Worm (Caenorhabditis elegans) whole organism, dauer: Measurements from ENCODE around the gene R13A1.3.

Experiments
- unc-62 ChIP-seq: sonication (generic microtip); optimal IDR thresholded peaks from 2 replicates; lab custom pipeline; 2017; ENCODE audit warnings: missing biosample characterization, missing genetic modification reagents, missing genetic modification characterization

R13A1.3 gene

ce11 chrIV:7203696-7204095 lies at the start of gene R13A1.3:
TSS of gene R13A1.3 (plus strand) at chrIV:7203996.
- TF ChIP-seq unc-62 (GFP tag; lab: Kevin White, UChicago), result no peak

DNA sequence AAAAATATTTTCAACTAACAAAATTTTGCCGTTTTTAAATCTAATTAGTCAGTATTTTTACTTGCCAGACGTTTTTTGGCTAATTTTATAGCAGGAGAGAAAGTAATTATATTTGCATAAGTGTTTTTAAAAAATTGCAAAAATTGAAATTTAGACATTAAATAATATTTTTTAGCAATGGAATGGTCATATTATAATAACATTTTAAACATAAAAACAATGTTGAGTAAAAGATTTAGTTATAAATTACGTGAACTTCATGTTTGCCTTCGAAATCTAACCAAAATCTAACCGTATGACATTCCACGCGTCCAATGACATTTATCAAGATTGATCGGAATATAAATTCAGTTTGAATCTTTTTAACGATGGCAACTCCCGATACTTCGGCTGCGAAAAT lies 49.4 kb upstream of the R13A1.3 start, which contains the start of gene C34D4.2:
Gene C34D4.2 (plus strand): TSS at position 301 of the 400 bp plus-strand sequence.
- no peak for TF ChIP-seq unc-62 (GFP tag; lab: Kevin White, UChicago)

DNA sequence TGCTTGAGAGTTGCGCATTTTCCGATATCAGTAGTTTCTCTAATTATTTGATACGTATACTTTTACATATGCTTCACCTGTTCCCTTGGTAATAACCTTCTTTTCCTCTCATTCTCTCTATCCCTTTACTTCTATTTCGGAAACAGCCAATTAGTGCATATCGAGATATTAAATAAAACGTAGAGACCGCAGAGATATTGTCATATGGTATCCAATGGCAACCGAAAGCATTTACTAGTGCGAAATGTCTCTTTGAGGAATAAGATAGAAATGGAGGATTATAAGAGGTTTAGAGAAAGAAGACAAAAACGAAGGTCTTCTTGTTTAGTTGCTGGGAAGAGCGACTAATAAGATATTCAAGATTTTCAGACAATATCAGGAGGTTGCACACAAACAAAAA lies 47.4 kb upstream of the R13A1.3 start, which contains the start of gene maph-9:
Gene maph-9 (plus strand): TSS at position 273 of the 400 bp plus-strand sequence.
- TF ChIP-seq unc-62 (GFP tag; lab: Kevin White, UChicago), result no peak

- TF ChIP-seq unc-62 (GFP tag; lab: Kevin White, UChicago), result no peak
These were observed 45.6 kb upstream of the R13A1.3 start for ce11 chrIV:7158161-7158560.

- TF ChIP-seq unc-62 (GFP tag; lab: Kevin White, UChicago), result no peak
These were observed 44.2 kb upstream of the R13A1.3 start for ce11 chrIV:7159586-7159985.

DNA sequence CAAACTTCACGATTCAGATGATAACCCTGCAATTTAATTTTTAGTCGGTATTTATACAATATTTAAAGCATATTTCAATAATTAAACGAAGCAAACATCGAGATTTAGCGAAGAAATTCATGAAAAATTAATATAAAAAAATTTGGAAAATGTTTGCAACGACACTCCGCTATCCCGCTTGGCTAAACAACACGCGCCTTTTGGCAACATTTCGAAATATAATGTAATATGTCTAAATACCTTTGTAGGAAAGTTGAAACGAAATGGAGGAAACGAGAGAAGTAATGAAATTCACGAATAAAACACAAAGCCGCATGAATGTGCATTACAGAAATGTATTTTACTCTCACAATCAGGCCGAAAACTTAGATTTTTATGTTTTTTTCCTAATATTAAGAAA lies 38.1 kb upstream of the R13A1.3 start, which contains the start of gene rpc-1:
Gene rpc-1 (minus strand): TSS at position 26 of the 400 bp plus-strand sequence.
- TF ChIP-seq unc-62 (GFP tag; lab: Kevin White, UChicago), result no peak

- TF ChIP-seq unc-62 (GFP tag; lab: Kevin White, UChicago), result no peak
These were observed 37.2 kb upstream of the R13A1.3 start, which contains the start of gene C42D4.18 for ce11 chrIV:7166553-7166952. TSS of gene C42D4.18 (plus strand) at chrIV:7166783.

DNA sequence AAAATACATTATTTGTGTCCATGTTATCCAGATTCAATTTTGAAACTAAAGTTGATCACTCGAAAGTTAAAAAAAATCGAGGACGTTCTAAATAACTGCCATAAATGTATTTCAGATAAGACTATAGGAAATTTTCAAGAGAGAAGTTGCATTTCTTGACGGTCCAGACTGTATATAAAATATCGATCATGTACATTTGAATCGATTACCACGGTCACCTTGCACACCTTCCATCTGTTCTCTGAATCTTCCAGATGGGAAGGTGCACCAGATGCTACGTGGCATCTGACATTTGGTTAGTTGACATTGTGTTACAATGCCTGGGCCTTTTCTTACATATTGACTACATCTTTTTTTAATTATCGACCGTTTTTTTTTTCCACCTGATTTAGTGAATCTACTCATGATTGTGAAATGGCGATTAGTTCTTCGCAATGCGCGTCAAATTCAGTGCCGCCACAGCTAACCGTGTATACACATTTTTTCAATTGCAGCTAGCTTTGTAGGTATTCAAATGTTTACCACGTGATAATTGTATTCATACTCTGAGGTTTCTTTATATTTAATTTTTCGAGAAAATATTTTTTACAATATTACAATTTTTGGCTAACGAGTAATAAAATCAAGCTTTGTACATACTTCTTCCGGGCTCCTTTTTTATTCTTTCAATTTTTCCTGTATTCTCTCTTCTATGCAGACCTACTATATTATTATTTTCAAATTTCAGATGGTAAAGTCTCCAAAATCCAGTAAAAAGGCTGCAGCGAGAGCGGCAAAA lies 35.6 kb upstream of the R13A1.3 start, which contains the start of gene skr-16:
Gene skr-16 (plus strand): TSS at position 728 of the 778 bp plus-strand sequence.
- TF ChIP-seq unc-62 (GFP tag; lab: Kevin White, UChicago), result no peak

- TF ChIP-seq unc-62 (GFP tag; lab: Kevin White, UChicago), result no peak
These were observed 32.6 kb upstream of the R13A1.3 start, which contains the start of gene str-220 for ce11 chrIV:7171222-7171621. TSS of gene str-220 (minus strand) at chrIV:7171322.

DNA sequence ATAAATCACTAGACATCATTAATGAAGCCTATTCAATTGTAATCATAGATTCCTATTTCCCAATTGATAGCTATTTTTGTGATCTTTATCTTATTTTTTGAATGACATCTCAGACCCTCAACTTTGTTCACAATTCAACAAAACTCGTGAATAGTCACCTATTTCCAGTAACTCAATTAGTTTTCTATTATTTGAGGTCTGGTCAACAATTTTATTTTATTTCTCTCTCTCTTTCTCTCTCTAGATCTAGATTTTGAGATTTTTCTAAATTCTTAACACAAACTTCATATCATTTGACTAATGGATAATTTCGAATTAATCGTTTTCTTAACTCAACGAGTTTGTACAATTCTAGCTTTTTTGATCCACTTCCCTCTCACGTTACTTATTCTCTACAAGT lies 30.3 kb upstream of the R13A1.3 start, which contains the start of gene str-1:
Gene str-1 (plus strand): TSS at position 301 of the 400 bp plus-strand sequence.
- TF ChIP-seq unc-62 (GFP tag; lab: Kevin White, UChicago), result no peak

DNA sequence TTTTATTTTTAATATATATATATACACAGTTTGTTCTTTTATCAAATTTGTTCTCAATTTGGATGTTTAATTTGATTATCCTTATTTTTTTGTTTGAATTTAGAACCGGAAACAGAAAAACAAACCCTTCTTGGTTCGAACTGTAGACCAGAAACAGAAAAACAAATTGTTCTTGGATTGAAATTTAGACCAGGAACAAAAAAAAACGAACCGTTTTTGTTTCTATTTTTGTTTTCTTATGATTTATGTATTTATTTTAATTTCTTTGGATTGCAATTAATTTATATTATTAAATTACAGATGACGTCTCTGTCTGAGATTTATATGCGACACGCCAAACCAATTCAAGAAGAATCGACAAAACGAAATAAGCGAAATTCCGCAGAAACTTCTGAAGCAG lies 28.4 kb upstream of the R13A1.3 start, which contains the start of gene C42D4.19:
Gene C42D4.19 (plus strand): TSS at position 301 of the 400 bp plus-strand sequence.
- TF ChIP-seq unc-62 (GFP tag; lab: Kevin White, UChicago), result no peak

DNA sequence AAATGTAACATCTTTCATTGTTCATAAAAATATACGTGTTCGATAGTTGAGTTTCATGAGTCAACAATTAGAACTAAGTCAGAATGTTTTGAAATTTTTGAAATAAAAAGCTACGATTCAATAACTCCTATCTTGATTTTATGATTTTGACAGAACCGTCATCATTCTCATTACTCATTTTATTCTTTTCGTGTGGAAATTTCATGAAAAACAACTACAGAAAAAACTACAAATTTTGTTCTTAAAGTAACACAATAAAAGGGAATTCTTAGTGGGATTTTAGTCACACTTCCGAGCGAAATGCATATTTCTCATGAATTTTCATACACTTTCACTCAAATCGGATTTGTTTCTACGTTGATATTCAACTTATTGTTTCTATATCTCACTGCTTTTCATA lies 26.9 kb upstream of the R13A1.3 start, which contains the start of gene str-44:
Gene str-44 (plus strand): TSS at position 301 of the 400 bp plus-strand sequence.
- TF ChIP-seq unc-62 (GFP tag; lab: Kevin White, UChicago), result no peak

DNA sequence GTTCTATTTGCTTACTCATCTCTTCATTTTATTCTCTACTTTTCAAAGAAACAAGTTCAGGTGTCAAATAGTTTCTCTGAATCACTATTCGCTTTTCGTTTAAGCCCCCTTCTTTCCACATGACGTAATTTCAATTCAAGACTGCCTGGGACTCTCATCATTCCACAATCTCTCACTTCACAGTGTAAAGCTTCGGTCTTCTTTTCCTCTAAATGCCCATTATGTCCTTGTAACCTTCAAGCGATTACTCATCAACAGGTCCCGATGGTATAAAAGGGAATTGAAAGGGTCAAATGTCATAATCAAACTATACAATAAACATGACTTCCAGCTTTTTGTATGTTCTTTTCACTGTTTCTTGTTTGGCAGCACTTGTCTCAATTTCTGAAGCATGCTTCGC lies 24.9 kb upstream of the R13A1.3 start, which contains the start of gene C42D4.3:
Gene C42D4.3 (plus strand): TSS at position 298 of the 400 bp plus-strand sequence.
- TF ChIP-seq unc-62 (GFP tag; lab: Kevin White, UChicago), result no peak

DNA sequence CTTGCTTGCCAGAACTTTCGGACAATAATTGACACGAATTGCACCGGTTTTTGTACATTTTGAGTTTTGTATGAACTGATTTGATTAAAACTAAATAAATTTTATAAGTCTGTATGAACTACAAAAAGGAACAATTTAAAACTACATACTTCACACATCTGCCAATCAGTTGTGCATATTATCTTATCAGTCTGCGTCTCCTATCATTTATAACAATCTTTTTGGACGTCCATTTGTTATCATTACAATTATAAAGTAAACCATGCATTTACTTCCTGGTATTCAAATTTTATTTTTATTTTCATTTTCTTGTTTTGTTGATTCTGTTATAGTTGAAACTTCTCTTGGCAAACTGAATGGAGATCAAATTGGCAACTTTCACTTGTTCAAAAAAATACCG lies 23.5 kb upstream of the R13A1.3 start, which contains the start of gene cest-10:
Gene cest-10 (plus strand): TSS at position 254 of the 400 bp plus-strand sequence.
- no peak for TF ChIP-seq unc-62 (GFP tag; lab: Kevin White, UChicago)

ce11 chrIV:7182818-7183217 lies 21.0 kb upstream of the R13A1.3 start:
- TF ChIP-seq unc-62 (GFP tag; lab: Kevin White, UChicago), result no peak

DNA sequence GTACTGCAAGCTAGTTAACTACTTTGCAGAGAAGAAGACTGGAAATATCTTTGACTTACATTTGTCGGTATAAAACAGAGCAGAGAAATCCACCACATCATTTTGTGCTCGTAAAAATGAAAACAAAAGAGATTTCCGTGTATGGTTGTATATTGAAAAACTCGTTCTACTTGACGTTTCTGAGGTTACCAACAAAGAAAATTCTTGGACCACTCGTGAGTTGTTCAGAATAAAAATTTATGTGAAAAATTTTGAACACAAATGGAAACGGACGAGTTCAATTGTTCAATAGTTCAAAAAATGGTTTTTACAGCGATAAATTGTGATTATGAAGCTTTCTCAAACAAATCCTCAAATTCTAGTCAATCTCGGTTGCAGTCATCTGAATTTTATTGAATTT lies 19.2 kb upstream of the R13A1.3 start, which contains the start of gene clec-179:
Gene clec-179 (minus strand): TSS at position 101 of the 400 bp plus-strand sequence.
- no peak for TF ChIP-seq unc-62 (GFP tag; lab: Kevin White, UChicago)
